Worm (Caenorhabditis elegans): ENCODE data around the gene nspc-16.

DNA sequence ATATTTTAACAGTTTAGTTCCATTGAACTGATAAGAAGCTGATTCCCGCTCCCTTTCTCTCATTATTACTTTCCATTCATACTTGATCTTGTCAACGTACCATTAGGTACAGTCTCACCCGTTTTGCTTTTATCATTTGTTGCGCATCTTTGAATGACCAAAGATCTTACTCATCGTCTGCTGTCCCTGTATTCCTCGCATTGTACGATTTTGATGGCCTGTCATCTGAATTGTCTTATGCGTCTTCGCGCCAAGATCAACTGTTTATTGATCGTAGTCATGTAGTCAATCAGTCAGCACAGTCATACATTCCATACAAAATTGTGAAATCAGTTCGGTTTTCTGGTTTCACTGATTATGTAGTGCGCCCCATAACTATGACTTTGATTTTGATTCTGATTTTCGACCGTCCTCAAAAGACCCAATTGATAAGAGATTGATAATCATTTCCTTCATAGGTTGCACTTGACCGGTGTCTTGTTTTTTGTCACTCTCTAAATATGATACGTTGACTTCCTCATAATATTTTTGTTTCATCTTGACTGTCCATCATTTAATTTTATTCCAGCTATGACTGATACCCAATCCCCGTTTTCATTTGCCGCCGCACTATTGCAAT, 34.7 kb downstream of the nspc-16 start, which contains the start of gene nhr-3:
- TF ChIP-seq aptf-3 (GFP tag; IDR thresholded peaks at IDR 0.05), result no peak
- TF ChIP-seq snpc-4 (GFP tag; optimal IDR thresholded peaks at IDR 0.05), result no peak
- TF ChIP-seq snpc-4 (tag; optimal IDR thresholded peaks at IDR 0.05), result no peak
- no peak for TF ChIP-seq him-1 (tag; optimal IDR thresholded peaks at IDR 0.05)

Measured in whole organism, young adult.